Worm (Caenorhabditis elegans): ENCODE measurements around the gene K10D2.8.

DNA sequence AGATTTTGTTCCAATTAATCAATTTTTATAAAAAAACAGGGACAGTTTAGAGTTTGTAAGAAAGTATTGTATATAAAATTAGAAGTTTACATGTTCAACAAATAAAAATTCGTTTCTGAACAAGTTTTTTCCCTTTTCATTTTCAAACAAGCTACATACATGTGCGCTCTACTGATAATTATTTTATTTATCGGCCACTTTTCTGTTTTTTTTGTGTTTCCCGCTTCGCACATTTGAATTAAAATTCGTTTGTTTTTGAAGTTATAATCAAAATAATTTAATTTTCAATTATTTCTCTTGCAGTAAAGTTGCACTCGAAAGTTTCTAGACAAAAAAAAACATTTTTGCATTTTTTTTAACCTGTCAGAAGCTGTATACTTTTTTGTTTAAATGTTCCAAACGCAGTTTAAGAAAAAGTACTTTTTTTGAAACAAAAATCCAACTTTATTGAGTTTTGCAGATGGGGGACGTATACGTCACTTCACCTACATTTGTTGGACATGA, 2.2 kb downstream of the K10D2.8 start, which contains the start of gene hira-1:
- TF ChIP-seq lin-39 (tag; optimal IDR thresholded peaks at IDR 0.05) (no peak), elt-3 (tag; optimal IDR thresholded peaks at IDR 0.05) (no peak), nfya-1 (tag; optimal IDR thresholded peaks at IDR 0.05; ENCODE audit: insufficient read depth) (peak; percentile 0), ceh-82 (tag; optimal IDR thresholded peaks at IDR 0.05) (no peak), tbx-2 (tag; optimal IDR thresholded peaks at IDR 0.05) (no peak), nhr-11 (tag; optimal IDR thresholded peaks at IDR 0.05) (no peak), daf-12 (tag; optimal IDR thresholded peaks at IDR 0.05) (no peak), nhr-77 (tag; optimal IDR thresholded peaks at IDR 0.05) (no peak), snpc-4 (tag; optimal IDR thresholded peaks at IDR 0.05) (peak; percentile 31), ztf-4 (tag; optimal IDR thresholded peaks at IDR 0.05) (no peak), unc-62 (GFP tag; optimal IDR thresholded peaks at IDR 0.05) (no peak), nhr-67 (tag; optimal IDR thresholded peaks at IDR 0.05) (no peak)
